Fruit fly (Drosophila melanogaster) whole organism, prepupa: ENCODE measurements around the gene Gr97a.

Source experiments
- CG11294 ChIP-seq: fragments of 200-800 bp; sonication (Bioruptor generic); IDR thresholded peaks from 2 replicates; pipeline ENCODE4 v1.3.6; 2022; ENCODE audit warnings: missing biosample characterization, missing genetic modification characterization
- CG11762 ChIP-seq: fragments of 200-800 bp; sonication (Bioruptor generic); optimal IDR thresholded peaks from 3 replicates; lab custom pipeline; 2016; ENCODE audit warnings: missing biosample characterization, missing genetic modification characterization; ENCODE audit not compliant: insufficient read depth
- CG11902 ChIP-seq: fragments of 200-800 bp; sonication (Bioruptor generic); optimal IDR thresholded peaks from 3 replicates; lab custom pipeline; 2016; ENCODE audit warnings: missing biosample characterization, missing genetic modification characterization
- CG4318 ChIP-seq: fragments of 200-800 bp; sonication (Bioruptor generic); optimal IDR thresholded peaks from 3 replicates; lab custom pipeline; 2017; ENCODE audit warnings: missing biosample characterization, mild to moderate bottlenecking, missing genetic modification characterization
- CG8119 ChIP-seq: fragments of 200-800 bp; sonication (Bioruptor generic); IDR thresholded peaks from 3 replicates; pipeline ENCODE4 v1.3.6; 2022; ENCODE audit warnings: missing biosample characterization, missing genetic modification characterization
- Hr38 ChIP-seq: sonication (Bioruptor generic); optimal IDR thresholded peaks from 2 replicates; lab custom pipeline; 2016; ENCODE audit warnings: missing biosample characterization, missing genetic modification characterization
- Hr39 ChIP-seq: fragments of 200-800 bp; sonication (Bioruptor generic); optimal IDR thresholded peaks from 2 replicates; lab custom pipeline; 2016; ENCODE audit warnings: missing biosample characterization, missing genetic modification characterization
- OdsH ChIP-seq: fragments of 200-800 bp; sonication (Bioruptor generic); optimal IDR thresholded peaks from 3 replicates; lab custom pipeline; 2016; ENCODE audit warnings: missing biosample characterization, missing genetic modification characterization
- Sox102F ChIP-seq: fragments of 200-800 bp; sonication (Bioruptor generic); optimal IDR thresholded peaks from 2 replicates; lab custom pipeline; 2016; ENCODE audit warnings: missing biosample characterization, mild to moderate bottlenecking, missing genetic modification characterization
- acj6 ChIP-seq: fragments of 200-800 bp; sonication (Bioruptor generic); optimal IDR thresholded peaks from 3 replicates; lab custom pipeline; 2016; ENCODE audit warnings: missing biosample characterization, missing genetic modification characterization
- dac ChIP-seq: fragments of 200-800 bp; sonication (Bioruptor generic); optimal IDR thresholded peaks from 2 replicates; lab custom pipeline; 2017; ENCODE audit warnings: missing biosample characterization, mild to moderate bottlenecking, missing genetic modification characterization
- ss ChIP-seq, 2 experiments: fragments of 200-800 bp; sonication (Bioruptor generic); optimal IDR thresholded peaks; 2 replicates in 1 of 2; 3 replicates in 1 of 2; lab custom pipeline; 2017 to 2018; ENCODE audit warnings: mild to moderate bottlenecking in 2 of 2, missing biosample characterization in 2 of 2, missing genetic modification characterization in 2 of 2, moderate library complexity in 1 of 2

dm6 chr3R:26960496-26960895 is 5.8 kb downstream of the Gr97a start:
- TF ChIP-seq CG11294 (GFP tag; lab: Robert Waterston, UW): no peak
- TF ChIP-seq OdsH (GFP tag; lab: Kevin White, UChicago): no peak
- TF ChIP-seq acj6 (GFP tag; lab: Kevin White, UChicago): no peak
- no peak for TF ChIP-seq CG8119 (GFP tag; lab: Robert Waterston, UW)
- TF ChIP-seq CG11762: no peak
- no peak for TF ChIP-seq Sox102F (GFP tag; lab: Kevin White, UChicago)
- TF ChIP-seq CG11902 (GFP tag; lab: Kevin White, UChicago): no peak
- TF ChIP-seq Hr38: no peak
- TF ChIP-seq dac: no peak
- no peak for TF ChIP-seq CG4318 (GFP tag; lab: Kevin White, UChicago)
- TF ChIP-seq Hr39: no peak
- no peak for TF ChIP-seq ss (GFP tag; optimal IDR thresholded peaks at IDR 0.05; lab: Kevin White, UChicago)
